Worm (Caenorhabditis elegans) whole organism, L4 larva: ENCODE data around the gene sek-3.

Experiments
- F44E2.7 ChIP-seq: fragments of 200-800 bp; sonication (Bioruptor generic); IDR thresholded peaks from 2 replicates; pipeline ENCODE4 v2.1.2; 2022; ENCODE audit warnings: missing genetic modification characterization, missing compliant biosample characterization
- R02D3.7 ChIP-seq: fragments of 150-350 bp; sonication (generic microtip); optimal IDR thresholded peaks from 3 replicates; lab custom pipeline; 2014; ENCODE audit warnings: missing biosample characterization, missing genetic modification characterization
- T20F7.1 ChIP-seq: fragments of 200-800 bp; sonication (Bioruptor generic); optimal IDR thresholded peaks from 2 replicates; lab custom pipeline; 2018; ENCODE audit warnings: mild to moderate bottlenecking, missing genetic modification characterization, missing compliant biosample characterization
- Y75B8A.6 ChIP-seq: fragments of 200-800 bp; sonication (Bioruptor generic); IDR thresholded peaks from 2 replicates; pipeline ENCODE4 v1.3.6; 2022; ENCODE audit warnings: missing genetic modification reagents, missing genetic modification characterization, missing compliant biosample characterization
- aha-1 ChIP-seq: fragments of 150-350 bp; peaks from one replicate; lab custom pipeline; 2014; ENCODE audit warnings: missing biosample characterization, missing genetic modification characterization
- ama-1 ChIP-seq: fragments of 150-350 bp; optimal IDR thresholded peaks from 2 replicates; lab custom pipeline; 2014; ENCODE audit warnings: inconsistent platforms, mixed read lengths
- ceh-20 ChIP-seq: fragments of 200-800 bp; sonication (Bioruptor generic); IDR thresholded peaks from 2 replicates; pipeline ENCODE4 v1.3.6; 2022; ENCODE audit warnings: missing genetic modification reagents, missing genetic modification characterization, missing compliant biosample characterization
- ceh-62 ChIP-seq: sonication (generic microtip); optimal IDR thresholded peaks from 2 replicates; lab custom pipeline; 2017; ENCODE audit warnings: missing biosample characterization, missing genetic modification characterization
- ces-1 ChIP-seq: fragments of 150-350 bp; sonication (generic microtip); optimal IDR thresholded peaks from 4 replicates; lab custom pipeline; 2014; ENCODE audit warnings: missing biosample characterization, missing genetic modification reagents, missing genetic modification characterization
- cey-2 ChIP-seq: sonication (generic microtip); optimal IDR thresholded peaks from 3 replicates; lab custom pipeline; 2017; ENCODE audit warnings: missing genetic modification characterization, mild to moderate bottlenecking, missing compliant biosample characterization, antibody characterized with exemption, borderline replicate concordance; ENCODE audit not compliant: insufficient read depth
- ctbp-1 ChIP-seq: fragments of 200-800 bp; sonication (Bioruptor generic); IDR thresholded peaks from 2 replicates; pipeline ENCODE4 v1.3.6; 2022; ENCODE audit warnings: missing genetic modification reagents, missing genetic modification characterization, missing compliant biosample characterization
- daf-16 ChIP-seq, 3 experiments: sonication (generic microtip); optimal IDR thresholded peaks; 2 replicates each; lab custom pipeline; 2016 to 2017; ENCODE audit warnings: missing genetic modification characterization in 3 of 3, missing genetic modification reagents in 3 of 3, mild to moderate bottlenecking in 2 of 3, missing compliant biosample characterization in 2 of 3, missing biosample characterization in 1 of 3, moderate library complexity in 1 of 3
- daf-8 ChIP-seq: fragments of 200-800 bp; sonication (Bioruptor generic); IDR thresholded peaks from 2 replicates; pipeline ENCODE4 v1.3.6; 2022; ENCODE audit warnings: missing genetic modification characterization, missing compliant biosample characterization
- dmd-6 ChIP-seq: fragments of 200-800 bp; sonication (Bioruptor generic); IDR thresholded peaks from 2 replicates; pipeline ENCODE4 v1.3.6; 2022; ENCODE audit warnings: missing genetic modification reagents, missing genetic modification characterization, missing compliant biosample characterization
- dmd-8 ChIP-seq: fragments of 200-800 bp; sonication (Bioruptor generic); IDR thresholded peaks from 2 replicates; pipeline ENCODE4 v1.3.6; 2022; ENCODE audit warnings: missing genetic modification characterization, missing compliant biosample characterization
- dpl-1 ChIP-seq: fragments of 150-350 bp; optimal IDR thresholded peaks from 2 replicates; lab custom pipeline; 2014; ENCODE audit warnings: missing biosample characterization, missing genetic modification reagents, missing genetic modification characterization
- dve-1 ChIP-seq: sonication (generic microtip); optimal IDR thresholded peaks from 2 replicates; lab custom pipeline; 2017; ENCODE audit warnings: antibody characterized with exemption, mild to moderate bottlenecking, missing genetic modification characterization, missing compliant biosample characterization; ENCODE audit not compliant: insufficient read depth
- egl-43 ChIP-seq: fragments of 200-800 bp; sonication (Bioruptor generic); IDR thresholded peaks from 2 replicates; pipeline ENCODE4 v1.3.6; 2022; ENCODE audit warnings: missing genetic modification reagents, missing genetic modification characterization, missing compliant biosample characterization
- fkh-10 ChIP-seq: fragments of 150-350 bp; optimal IDR thresholded peaks from 2 replicates; lab custom pipeline; 2014; ENCODE audit warnings: missing biosample characterization, missing genetic modification reagents, missing genetic modification characterization
- gei-8 ChIP-seq: fragments of 200-800 bp; sonication (Bioruptor generic); optimal IDR thresholded peaks from 2 replicates; lab custom pipeline; 2018; ENCODE audit warnings: mild to moderate bottlenecking, missing genetic modification characterization, missing compliant biosample characterization
- hlh-11 ChIP-seq: fragments of 200-800 bp; sonication (Bioruptor generic); optimal IDR thresholded peaks from 2 replicates; lab custom pipeline; 2018; ENCODE audit warnings: mild to moderate bottlenecking, missing genetic modification characterization, missing compliant biosample characterization
- hmg-1.1 ChIP-seq: fragments of 200-800 bp; sonication (Bioruptor generic); IDR thresholded peaks from 2 replicates; pipeline ENCODE4 v1.3.6; 2022; ENCODE audit warnings: missing genetic modification reagents, missing genetic modification characterization, missing compliant biosample characterization
- jun-1 ChIP-seq: fragments of 150-350 bp; optimal IDR thresholded peaks from 2 replicates; lab custom pipeline; 2014; ENCODE audit warnings: missing biosample characterization, missing genetic modification reagents, missing genetic modification characterization
- lin-1 ChIP-seq: fragments of 200-800 bp; sonication (Bioruptor generic); IDR thresholded peaks from 2 replicates; pipeline ENCODE4 v1.3.6; 2022; ENCODE audit warnings: missing genetic modification reagents, missing genetic modification characterization, missing compliant biosample characterization
- lin-13 ChIP-seq: fragments of 150-350 bp; optimal IDR thresholded peaks from 2 replicates; lab custom pipeline; 2014; ENCODE audit warnings: missing biosample characterization, missing genetic modification reagents, missing genetic modification characterization
- lin-38 ChIP-seq: fragments of 200-800 bp; sonication (Bioruptor generic); IDR thresholded peaks from 2 replicates; pipeline ENCODE4 v1.3.6; 2022; ENCODE audit warnings: missing genetic modification reagents, missing genetic modification characterization, missing compliant biosample characterization
- lsy-2 ChIP-seq, 2 experiments: fragments of 150-350 bp in 1 of 2; sonication (generic microtip) in 1 of 2; optimal IDR thresholded peaks; 2 replicates each; lab custom pipeline; 2014 to 2017; ENCODE audit warnings: missing biosample characterization in 2 of 2, missing genetic modification characterization in 2 of 2
- mdt-29 ChIP-seq: fragments of 200-800 bp; sonication (Bioruptor generic); IDR thresholded peaks from 2 replicates; pipeline ENCODE4 v1.3.6; 2022; ENCODE audit warnings: missing genetic modification reagents, missing genetic modification characterization, missing compliant biosample characterization
- mes-2 ChIP-seq: sonication (generic microtip); optimal IDR thresholded peaks from 2 replicates; lab custom pipeline; 2016; ENCODE audit warnings: missing genotype, mild to moderate bottlenecking, missing genetic modification characterization, missing compliant biosample characterization; ENCODE audit not compliant: poor library complexity, severe bottlenecking
- mxl-3 ChIP-seq: fragments of 200-800 bp; sonication (Bioruptor generic); optimal IDR thresholded peaks from 2 replicates; lab custom pipeline; 2018; ENCODE audit warnings: mild to moderate bottlenecking, missing genetic modification characterization, missing compliant biosample characterization
- nhr-11 ChIP-seq: fragments of 150-350 bp; optimal IDR thresholded peaks from 2 replicates; lab custom pipeline; 2014; ENCODE audit warnings: missing biosample characterization, missing genetic modification characterization
- nhr-237 ChIP-seq: sonication (generic microtip); optimal IDR thresholded peaks from 2 replicates; lab custom pipeline; 2017; ENCODE audit warnings: missing biosample characterization, missing genetic modification characterization
- nhr-28 ChIP-seq: fragments of 150-350 bp; optimal IDR thresholded peaks from 2 replicates; lab custom pipeline; 2014; ENCODE audit warnings: missing biosample characterization, missing genetic modification characterization
- nhr-42 ChIP-seq: fragments of 200-800 bp; sonication (Bioruptor generic); IDR thresholded peaks from 2 replicates; pipeline ENCODE4 v1.3.6; 2022; ENCODE audit warnings: missing genetic modification characterization, missing compliant biosample characterization
- nhr-48 ChIP-seq: sonication (generic microtip); optimal IDR thresholded peaks from 2 replicates; lab custom pipeline; 2016; ENCODE audit warnings: mild to moderate bottlenecking, missing genetic modification characterization, missing compliant biosample characterization
- pha-4 ChIP-seq, 2 experiments: fragments of 150-350 bp in 1 of 2; fragments of 200-800 bp in 1 of 2; sonication (Bioruptor generic) in 1 of 2; IDR thresholded peaks in 1 of 2; optimal IDR thresholded peaks in 1 of 2; 2 replicates each; pipeline versions ENCODE4 v1.3.6 to Lab custom; 2014 to 2022; ENCODE audit warnings: missing genetic modification characterization in 2 of 2, missing genetic modification reagents in 2 of 2, missing biosample characterization in 1 of 2, missing compliant biosample characterization in 1 of 2
- php-3 ChIP-seq: fragments of 200-800 bp; sonication (Bioruptor generic); IDR thresholded peaks from 2 replicates; pipeline ENCODE4 v1.3.6; 2022; ENCODE audit warnings: missing genetic modification reagents, missing genetic modification characterization, missing compliant biosample characterization
- pqm-1 ChIP-seq: sonication (generic microtip); optimal IDR thresholded peaks from 2 replicates; lab custom pipeline; 2017; ENCODE audit warnings: missing biosample characterization, missing genetic modification characterization
- saeg-2 ChIP-seq: fragments of 200-800 bp; sonication (Bioruptor generic); IDR thresholded peaks from 2 replicates; pipeline ENCODE4 v1.3.6; 2022; ENCODE audit warnings: missing genetic modification reagents, missing genetic modification characterization, missing compliant biosample characterization
- sdz-12 ChIP-seq: fragments of 200-800 bp; sonication (Bioruptor generic); optimal IDR thresholded peaks from 2 replicates; lab custom pipeline; 2018; ENCODE audit warnings: mild to moderate bottlenecking, missing genetic modification characterization, missing compliant biosample characterization
- tra-1 ChIP-seq: fragments of 200-800 bp; sonication (Bioruptor generic); IDR thresholded peaks from 2 replicates; pipeline ENCODE4 v1.3.6; 2022; ENCODE audit warnings: missing genetic modification reagents, missing genetic modification characterization, missing compliant biosample characterization
- unc-130 ChIP-seq: sonication (generic microtip); optimal IDR thresholded peaks from 2 replicates; lab custom pipeline; 2016; ENCODE audit warnings: missing genetic modification reagents, missing genetic modification characterization, missing compliant biosample characterization
- unc-62 ChIP-seq, 3 experiments: fragments of 150-350 bp in 1 of 3; sonication (generic microtip); optimal IDR thresholded peaks in 2 of 3; peaks in 1 of 3; 1 replicate in 1 of 3; 2 replicates in 2 of 3; lab custom pipeline; 2014 to 2017; ENCODE audit warnings: missing biosample characterization in 3 of 3, missing genetic modification characterization in 3 of 3, missing genetic modification reagents in 3 of 3, missing genotype in 1 of 3
- zag-1 ChIP-seq: fragments of 150-350 bp; optimal IDR thresholded peaks from 2 replicates; lab custom pipeline; 2014; ENCODE audit warnings: missing biosample characterization, missing genetic modification characterization
- zfp-3 ChIP-seq: fragments of 200-800 bp; sonication (Bioruptor generic); conservative IDR thresholded peaks from 2 replicates; pipeline ENCODE4 v1.3.6; 2022; ENCODE audit warnings: missing genetic modification reagents, missing genetic modification characterization, missing compliant biosample characterization
- ztf-7 ChIP-seq: fragments of 150-350 bp; optimal IDR thresholded peaks from 2 replicates; lab custom pipeline; 2014; ENCODE audit warnings: missing biosample characterization, missing genetic modification characterization

sek-3 gene

DNA sequence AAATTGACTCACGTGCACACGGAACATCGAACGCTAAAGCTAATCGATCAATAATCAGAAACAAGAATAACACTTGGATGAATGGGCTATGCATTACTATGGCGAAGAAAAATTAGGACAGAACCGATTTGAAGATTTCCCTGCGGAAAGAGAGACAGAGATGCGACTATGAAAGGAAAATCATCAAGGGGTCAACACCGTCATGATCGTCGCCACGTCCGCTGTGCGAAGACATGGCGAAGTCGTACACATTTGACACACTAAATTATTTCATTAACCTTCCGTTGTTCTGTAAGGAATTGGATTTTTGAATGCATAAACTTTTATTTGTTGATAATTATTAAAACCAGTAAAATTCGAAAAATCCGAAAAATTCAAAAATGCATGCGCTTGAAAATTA, 48.5 kb upstream of the sek-3 start, which contains the start of gene M03F4.6 (continued):
- peak; percentile 57 for TF ChIP-seq php-3 (GFP tag; lab: Robert Waterston, UW)
- peak; percentile 42 for TF ChIP-seq dmd-6 (GFP tag; lab: Robert Waterston, UW)
- no peak for TF ChIP-seq saeg-2 (GFP tag; lab: Robert Waterston, UW)
- peak; percentile 64; the same call in 1 of the 2 replicates for TF ChIP-seq tra-1 (GFP tag; lab: Robert Waterston, UW)
- TF ChIP-seq ama-1 (lab: Kevin White, UChicago): no peak
- no peak for TF ChIP-seq nhr-237
- TF ChIP-seq F44E2.7 (GFP tag; lab: Robert Waterston, UW): no peak
- TF ChIP-seq nhr-42 (GFP tag; lab: Robert Waterston, UW): 0 out of 2 replicates have a peak, but pooled peaks have one; percentile 58
- no peak for TF ChIP-seq ctbp-1 (GFP tag; lab: Robert Waterston, UW)
- TF ChIP-seq nhr-11 (tag; lab: Kevin White, UChicago): no peak
- TF ChIP-seq mxl-3 (GFP tag; lab: Kevin White, UChicago): peak; percentile 57
- TF ChIP-seq lin-38 (GFP tag; lab: Robert Waterston, UW): peak; percentile 43
- no peak for TF ChIP-seq pqm-1 (tag; lab: Kevin White, UChicago)
- no peak for TF ChIP-seq nhr-28 (tag; lab: Kevin White, UChicago)
- peak; percentile 3 for TF ChIP-seq mes-2 (tag; lab: Kevin White, UChicago)
- TF ChIP-seq sdz-12: no peak
- peak; percentile 92 for TF ChIP-seq zfp-3
- no peak for TF ChIP-seq ceh-62 (tag; lab: Kevin White, UChicago)
- peak in 1 of 2 experiments; percentile 56 for TF ChIP-seq lsy-2 (tag; optimal IDR thresholded peaks at IDR 0.05; lab: Kevin White, UChicago)
- TF ChIP-seq zag-1 (tag; lab: Kevin White, UChicago): no peak
- TF ChIP-seq daf-8 (GFP tag; lab: Robert Waterston, UW): no peak
- TF ChIP-seq unc-130: no peak
- no peak for TF ChIP-seq jun-1 (tag; lab: Kevin White, UChicago)
- no peak for TF ChIP-seq egl-43 (GFP tag; lab: Robert Waterston, UW)
- no peak for TF ChIP-seq dmd-8 (GFP tag; lab: Robert Waterston, UW)
- TF ChIP-seq mdt-29 (GFP tag; lab: Robert Waterston, UW): 0 out of 2 replicates have a peak, but pooled peaks have one; percentile 46
- TF ChIP-seq gei-8: no peak
- TF ChIP-seq aha-1 (tag; lab: Kevin White, UChicago): peak; percentile 88
- peak; percentile 65 for TF ChIP-seq Y75B8A.6
- no peak for TF ChIP-seq R02D3.7 (tag; lab: Kevin White, UChicago)
- TF ChIP-seq nhr-48: no peak

DNA sequence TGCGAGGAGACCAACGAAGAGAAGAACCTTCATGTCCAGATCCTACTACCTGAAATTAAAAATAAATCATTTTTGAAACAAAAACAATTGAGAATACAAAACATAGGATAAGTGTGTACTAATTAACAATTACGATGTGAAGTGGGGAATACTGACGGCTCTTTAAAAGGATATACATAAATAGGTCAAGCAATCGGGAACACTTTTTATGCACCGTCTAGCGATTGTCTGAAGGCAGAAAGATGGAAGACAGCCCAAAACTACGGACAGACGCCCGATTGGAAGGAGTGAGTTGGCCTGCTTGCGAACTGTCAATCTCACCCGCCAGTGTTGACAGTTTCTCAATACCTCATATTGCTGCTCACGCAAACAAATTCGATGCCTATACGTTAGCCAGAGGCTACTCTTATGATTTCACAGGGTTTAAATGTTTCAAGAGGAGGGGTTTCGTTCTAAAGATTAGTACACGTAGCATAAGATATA, 46.8 kb upstream of the sek-3 start, which contains the start of gene calu-1:
Gene calu-1 (minus strand): TSS at position 51 of the 483 bp plus-strand sequence.
- peak; percentile 12 to 36 for TF ChIP-seq unc-62 (GFP tag; optimal IDR thresholded peaks at IDR 0.05 in 1 of 2; lab: Kevin White, UChicago)
- no peak for TF ChIP-seq unc-62 (tag; optimal IDR thresholded peaks at IDR 0.05; lab: Kevin White, UChicago)
- TF ChIP-seq pha-4 (GFP tag; IDR thresholded peaks at IDR 0.05; lab: Robert Waterston, UW): peak; percentile 53; the same call in 1 of the 2 replicates
- TF ChIP-seq pha-4 (tag; optimal IDR thresholded peaks at IDR 0.05; lab: Kevin White, UChicago): no peak
- 0 out of 2 replicates have a peak, but pooled peaks have one; percentile 32 for TF ChIP-seq php-3 (GFP tag; lab: Robert Waterston, UW)
- no peak for TF ChIP-seq ama-1 (lab: Kevin White, UChicago)
- TF ChIP-seq mes-2 (tag; lab: Kevin White, UChicago): no peak
- TF ChIP-seq hmg-1.1 (GFP tag; lab: Robert Waterston, UW): no peak
- TF ChIP-seq ztf-7 (tag; lab: Kevin White, UChicago): no peak
- peak in 1 of 2 experiments; percentile 5 for TF ChIP-seq daf-16 (GFP tag; optimal IDR thresholded peaks at IDR 0.05; lab: Kevin White, UChicago)
- peak; percentile 18 for TF ChIP-seq daf-16 (tag; optimal IDR thresholded peaks at IDR 0.05; lab: Kevin White, UChicago)
- TF ChIP-seq cey-2 (tag; lab: Kevin White, UChicago): no peak
- peak; percentile 39; the same call in 1 of the 2 replicates for TF ChIP-seq lin-1 (GFP tag; lab: Robert Waterston, UW)
- peak; percentile 6 for TF ChIP-seq dve-1 (tag; lab: Kevin White, UChicago)
- no peak for TF ChIP-seq lsy-2 (tag; optimal IDR thresholded peaks at IDR 0.05; lab: Kevin White, UChicago)
- TF ChIP-seq lin-13 (GFP tag; lab: Kevin White, UChicago): no peak
- TF ChIP-seq hlh-11 (tag; lab: Kevin White, UChicago): peak; percentile 6
- TF ChIP-seq fkh-10 (GFP tag; lab: Kevin White, UChicago): no peak
- no peak for TF ChIP-seq R02D3.7 (tag; lab: Kevin White, UChicago)
- no peak for TF ChIP-seq jun-1 (tag; lab: Kevin White, UChicago)
- no peak for TF ChIP-seq dpl-1 (GFP tag; lab: Kevin White, UChicago)
- TF ChIP-seq tra-1 (GFP tag; lab: Robert Waterston, UW): peak; percentile 95
- no peak for TF ChIP-seq ces-1 (GFP tag; lab: Kevin White, UChicago)
- TF ChIP-seq mdt-29 (GFP tag; lab: Robert Waterston, UW): peak; percentile 54; the same call in 1 of the 2 replicates
- TF ChIP-seq saeg-2 (GFP tag; lab: Robert Waterston, UW): no peak
- TF ChIP-seq aha-1 (tag; lab: Kevin White, UChicago): peak; percentile 43
- TF ChIP-seq ceh-20 (GFP tag; lab: Robert Waterston, UW): no peak
- TF ChIP-seq T20F7.1 (GFP tag; lab: Kevin White, UChicago): peak; percentile 32
- peak; percentile 94 for TF ChIP-seq dmd-6 (GFP tag; lab: Robert Waterston, UW)
- TF ChIP-seq nhr-11 (tag; lab: Kevin White, UChicago): no peak
- TF ChIP-seq pqm-1 (tag; lab: Kevin White, UChicago): no peak
